Fruit fly (Drosophila melanogaster) whole organism, wandering third instar larva: ENCODE measurements around the gene CG15022.

Experiments
- CrebA ChIP-seq: fragments of 200-800 bp; sonication (Bioruptor generic); optimal IDR thresholded peaks from 2 replicates; lab custom pipeline; 2016; ENCODE audit warnings: missing biosample characterization, mild to moderate bottlenecking, missing genetic modification characterization, borderline replicate concordance
- GATAd ChIP-seq: sonication (Bioruptor generic); optimal IDR thresholded peaks from 2 replicates; lab custom pipeline; 2016; ENCODE audit warnings: missing biosample characterization, missing genetic modification characterization
- Jra ChIP-seq: sonication (Bioruptor generic); optimal IDR thresholded peaks from 2 replicates; lab custom pipeline; 2016; ENCODE audit warnings: missing biosample characterization, missing genetic modification characterization
- OdsH ChIP-seq: fragments of 200-800 bp; sonication (Bioruptor generic); optimal IDR thresholded peaks from 2 replicates; lab custom pipeline; 2016; ENCODE audit warnings: missing biosample characterization, mild to moderate bottlenecking, missing genetic modification characterization
- br ChIP-seq: fragments of 200-800 bp; sonication (Bioruptor generic); optimal IDR thresholded peaks from 2 replicates; lab custom pipeline; 2016; ENCODE audit warnings: missing biosample characterization, missing genetic modification characterization
- foxo ChIP-seq, 2 experiments: fragments of 200-800 bp; sonication (Bioruptor generic); optimal IDR thresholded peaks; 2 replicates in 1 of 2; 3 replicates in 1 of 2; lab custom pipeline; 2016 to 2017; ENCODE audit warnings: missing biosample characterization in 2 of 2, missing genetic modification characterization in 2 of 2
- h ChIP-seq: fragments of 200-800 bp; sonication (Bioruptor generic); optimal IDR thresholded peaks from 3 replicates; lab custom pipeline; 2016; ENCODE audit warnings: missing biosample characterization, mild to moderate bottlenecking, missing genetic modification characterization
- lola ChIP-seq: fragments of >200 bp; optimal IDR thresholded peaks from 2 replicates; lab custom pipeline; 2017; ENCODE audit warnings: missing biosample characterization, missing genetic modification characterization
- pan ChIP-seq: fragments of >200 bp; optimal IDR thresholded peaks from 2 replicates; lab custom pipeline; 2017
- psq ChIP-seq: fragments of 200-800 bp; sonication (Bioruptor generic); optimal IDR thresholded peaks from 3 replicates; lab custom pipeline; 2017; ENCODE audit warnings: missing biosample characterization, mild to moderate bottlenecking, missing genetic modification characterization, moderate library complexity
- rgr ChIP-seq: fragments of 200-800 bp; sonication (Bioruptor generic); optimal IDR thresholded peaks from 3 replicates; lab custom pipeline; 2016; ENCODE audit warnings: missing biosample characterization, mild to moderate bottlenecking, missing genetic modification characterization
- usp ChIP-seq: fragments of >200 bp; optimal IDR thresholded peaks from 2 replicates; lab custom pipeline; 2017; ENCODE audit warnings: missing biosample characterization, missing genetic modification characterization

DNA sequence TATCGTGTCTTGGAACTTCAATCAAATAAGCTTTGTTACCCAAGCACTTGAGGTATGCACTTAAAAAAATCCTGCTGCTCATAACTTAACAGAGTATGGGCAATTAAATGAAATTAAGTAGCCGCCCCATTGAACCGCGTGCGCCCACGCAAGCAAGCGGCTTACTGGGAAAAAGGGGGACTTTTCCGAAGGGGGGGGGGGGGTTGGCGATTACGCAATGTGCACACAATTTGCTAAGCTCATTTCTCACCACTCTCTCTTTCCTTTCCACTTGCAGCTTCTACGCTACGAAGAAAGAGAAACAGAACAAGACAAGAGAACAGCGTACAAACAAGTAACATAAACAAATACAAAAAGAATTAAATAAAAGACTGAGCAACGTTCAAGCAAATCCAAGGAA is 42.6 kb downstream of the CG15022 start:
- no peak for TF ChIP-seq pan (lab: Kevin White, UChicago)
- no peak for TF ChIP-seq CrebA (GFP tag; lab: Kevin White, UChicago)
- no peak for TF ChIP-seq br (GFP tag; lab: Kevin White, UChicago)
- no peak for TF ChIP-seq usp (GFP tag; lab: Kevin White, UChicago)
- no peak for TF ChIP-seq rgr (GFP tag; lab: Kevin White, UChicago)
- no peak for TF ChIP-seq foxo (GFP tag; optimal IDR thresholded peaks at IDR 0.05; lab: Kevin White, UChicago)
- TF ChIP-seq Jra = no peak
- no peak for TF ChIP-seq psq (GFP tag; lab: Kevin White, UChicago)
- TF ChIP-seq h (GFP tag; lab: Kevin White, UChicago) = no peak
- TF ChIP-seq GATAd (GFP tag; lab: Kevin White, UChicago) = no peak
- TF ChIP-seq OdsH = no peak
- TF ChIP-seq lola (GFP tag; lab: Kevin White, UChicago) = no peak
